Worm (Caenorhabditis elegans) whole organism, mixed stage, embryonic: ENCODE results near the gene C50E3.7.

ENCODE experiments used
- M03D4.4 ChIP-seq: sonication (generic microtip); optimal IDR thresholded peaks from 2 replicates; lab custom pipeline; 2017; ENCODE audit warnings: mild to moderate bottlenecking, missing genetic modification characterization, missing compliant biosample characterization
- bed-3 ChIP-seq: fragments of 200-800 bp; sonication (Bioruptor generic); optimal IDR thresholded peaks from 3 replicates; lab custom pipeline; 2018; ENCODE audit warnings: mild to moderate bottlenecking, missing genetic modification characterization, moderate library complexity, missing compliant biosample characterization
- blmp-1 ChIP-seq: fragments of 150-350 bp; optimal IDR thresholded peaks from 2 replicates; lab custom pipeline; 2014; ENCODE audit warnings: missing biosample characterization, missing genetic modification characterization
- ceh-39 ChIP-seq: fragments of 150-350 bp; optimal IDR thresholded peaks from 2 replicates; lab custom pipeline; 2014; ENCODE audit warnings: missing biosample characterization, missing genetic modification characterization
- ceh-43 ChIP-seq: fragments of 200-800 bp; sonication (Bioruptor generic); optimal IDR thresholded peaks from 2 replicates; lab custom pipeline; 2018; ENCODE audit warnings: mild to moderate bottlenecking, missing genetic modification characterization, moderate library complexity, missing compliant biosample characterization
- ceh-83 ChIP-seq: fragments of 200-800 bp; sonication (Bioruptor generic); optimal IDR thresholded peaks from 2 replicates; lab custom pipeline; 2018; ENCODE audit warnings: mild to moderate bottlenecking, missing genetic modification characterization, missing compliant biosample characterization
- ces-1 ChIP-seq: fragments of 150-350 bp; optimal IDR thresholded peaks from 2 replicates; lab custom pipeline; 2014; ENCODE audit warnings: missing biosample characterization, missing genetic modification reagents, missing genetic modification characterization
- cnd-1 ChIP-seq: fragments of 200-800 bp; sonication (Bioruptor generic); optimal IDR thresholded peaks from 2 replicates; lab custom pipeline; 2018; ENCODE audit warnings: mild to moderate bottlenecking, missing genetic modification characterization, missing compliant biosample characterization
- drap-1 ChIP-seq: fragments of 200-800 bp; sonication (Bioruptor generic); optimal IDR thresholded peaks from 3 replicates; lab custom pipeline; 2018; ENCODE audit warnings: mild to moderate bottlenecking, missing genetic modification characterization, missing compliant biosample characterization
- elt-1 ChIP-seq: sonication (generic microtip); optimal IDR thresholded peaks from 2 replicates; lab custom pipeline; 2017; ENCODE audit warnings: missing genetic modification characterization, mild to moderate bottlenecking, missing compliant biosample characterization, antibody characterized with exemption, moderate library complexity, borderline replicate concordance; ENCODE audit not compliant: insufficient read depth
- elt-3 ChIP-seq: fragments of 150-350 bp; optimal IDR thresholded peaks from 2 replicates; lab custom pipeline; 2014; ENCODE audit warnings: missing biosample characterization, missing genetic modification characterization
- flh-1 ChIP-seq: fragments of 200-800 bp; sonication (Bioruptor generic); optimal IDR thresholded peaks from 2 replicates; lab custom pipeline; 2018; ENCODE audit warnings: mild to moderate bottlenecking, missing genetic modification characterization, moderate library complexity, missing compliant biosample characterization
- ham-2 ChIP-seq: fragments of 200-800 bp; sonication (Bioruptor generic); optimal IDR thresholded peaks from 2 replicates; lab custom pipeline; 2018; ENCODE audit warnings: mild to moderate bottlenecking, missing genetic modification characterization, missing compliant biosample characterization
- hlh-1 ChIP-seq: fragments of 150-350 bp; optimal IDR thresholded peaks from 2 replicates; lab custom pipeline; 2014; ENCODE audit warnings: missing biosample characterization, missing genetic modification reagents, missing genetic modification characterization
- lin-13 ChIP-seq: fragments of 150-350 bp; optimal IDR thresholded peaks from 2 replicates; lab custom pipeline; 2014; ENCODE audit warnings: missing biosample characterization, missing genetic modification characterization
- lin-32 ChIP-seq: fragments of 200-800 bp; sonication (Bioruptor generic); optimal IDR thresholded peaks from 2 replicates; lab custom pipeline; 2018; ENCODE audit warnings: mild to moderate bottlenecking, missing genetic modification characterization, missing compliant biosample characterization
- lsy-2 ChIP-seq: fragments of 150-350 bp; optimal IDR thresholded peaks from 2 replicates; lab custom pipeline; 2014; ENCODE audit warnings: missing biosample characterization, missing genetic modification characterization
- mab-5 ChIP-seq: fragments of 150-350 bp; optimal IDR thresholded peaks from 2 replicates; lab custom pipeline; 2014; ENCODE audit warnings: missing biosample characterization, missing genetic modification characterization
- mep-1 ChIP-seq: fragments of 150-350 bp; optimal IDR thresholded peaks from 2 replicates; lab custom pipeline; 2017; ENCODE audit warnings: missing biosample characterization, missing genetic modification reagents, missing genetic modification characterization, inconsistent platforms
- mls-2 ChIP-seq: sonication (generic microtip); optimal IDR thresholded peaks from 2 replicates; lab custom pipeline; 2016; ENCODE audit warnings: mild to moderate bottlenecking, missing genetic modification characterization, moderate library complexity, missing compliant biosample characterization
- nhr-12 ChIP-seq: fragments of 150-350 bp; optimal IDR thresholded peaks from 2 replicates; lab custom pipeline; 2014; ENCODE audit warnings: missing biosample characterization, missing genetic modification characterization
- nhr-2 ChIP-seq: fragments of 150-350 bp; optimal IDR thresholded peaks from 2 replicates; lab custom pipeline; 2014; ENCODE audit warnings: missing biosample characterization, missing genetic modification characterization
- nhr-237 ChIP-seq: fragments of 150-350 bp; optimal IDR thresholded peaks from 2 replicates; lab custom pipeline; 2014; ENCODE audit warnings: missing biosample characterization, missing genetic modification characterization
- nhr-28 ChIP-seq: fragments of 150-350 bp; optimal IDR thresholded peaks from 2 replicates; lab custom pipeline; 2014; ENCODE audit warnings: missing biosample characterization, missing genetic modification characterization
- nhr-76 ChIP-seq: sonication (generic microtip); optimal IDR thresholded peaks from 2 replicates; lab custom pipeline; 2017; ENCODE audit warnings: missing biosample characterization, missing genetic modification characterization
- pha-4 ChIP-seq: fragments of 150-350 bp; optimal IDR thresholded peaks from 2 replicates; lab custom pipeline; 2018; ENCODE audit warnings: missing biosample characterization, missing genetic modification reagents, missing genetic modification characterization
- sem-2 ChIP-seq: fragments of 200-800 bp; sonication (Bioruptor generic); optimal IDR thresholded peaks from 2 replicates; lab custom pipeline; 2018; ENCODE audit warnings: mild to moderate bottlenecking, missing genetic modification characterization, missing compliant biosample characterization
- snpc-4 ChIP-seq: fragments of 150-350 bp; optimal IDR thresholded peaks from 2 replicates; lab custom pipeline; 2014; ENCODE audit warnings: missing biosample characterization, missing genetic modification characterization
- sptf-1 ChIP-seq: sonication (generic microtip); optimal IDR thresholded peaks from 2 replicates; lab custom pipeline; 2017; ENCODE audit warnings: mild to moderate bottlenecking, missing genetic modification characterization, moderate library complexity, missing compliant biosample characterization
- tbx-8 ChIP-seq: fragments of 200-800 bp; sonication (Bioruptor generic); optimal IDR thresholded peaks from 2 replicates; lab custom pipeline; 2018; ENCODE audit warnings: mild to moderate bottlenecking, missing genetic modification characterization, moderate library complexity, missing compliant biosample characterization
- unc-120 ChIP-seq: sonication (generic microtip); optimal IDR thresholded peaks from 2 replicates; lab custom pipeline; 2017; ENCODE audit warnings: missing genetic modification characterization, missing compliant biosample characterization; ENCODE audit not compliant: poor library complexity, severe bottlenecking
- unc-39 ChIP-seq: fragments of 150-350 bp; optimal IDR thresholded peaks from 2 replicates; lab custom pipeline; 2014; ENCODE audit warnings: missing biosample characterization, missing genetic modification characterization
- unc-62 ChIP-seq: fragments of 150-350 bp; optimal IDR thresholded peaks from 2 replicates; lab custom pipeline; 2014; ENCODE audit warnings: missing biosample characterization, missing genetic modification reagents, missing genetic modification characterization

The C50E3.7 gene

DNA sequence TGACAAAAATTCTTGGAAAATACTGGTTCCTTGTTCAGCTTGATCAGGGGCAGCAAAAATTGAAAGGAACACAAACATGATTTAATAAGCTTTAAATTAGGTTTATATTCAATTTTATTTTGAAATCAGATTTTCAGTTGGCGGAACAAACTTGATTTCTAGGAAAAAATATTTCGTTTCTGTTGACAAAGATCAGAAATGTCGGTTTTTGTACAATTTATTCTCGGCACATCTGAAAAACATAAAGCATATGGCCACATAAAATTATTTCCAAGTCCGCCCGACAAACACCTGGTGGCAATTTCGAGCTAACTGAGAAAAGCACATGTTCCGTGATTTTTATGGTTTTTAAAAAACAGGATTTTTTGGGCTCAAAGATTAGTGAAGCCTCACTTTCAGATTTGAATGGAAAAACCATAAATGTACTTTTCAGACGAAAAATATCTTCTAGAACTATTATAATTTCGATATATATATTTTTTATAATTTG is 44.3 kb downstream of the C50E3.7 start, which contains the start of gene ttr-10:
Gene ttr-10, minus strand, starts transcription at position 51 of the 490 bp plus-strand sequence.
- TF ChIP-seq tbx-8 (GFP tag; lab: Kevin White, UChicago) (no peak), nhr-237 (tag; lab: Kevin White, UChicago) (no peak), elt-1 (tag; lab: Kevin White, UChicago) (no peak), snpc-4 (tag; lab: Kevin White, UChicago) (no peak), mls-2 (tag; lab: Kevin White, UChicago) (no peak), elt-3 (tag; lab: Kevin White, UChicago) (no peak), lsy-2 (no peak), mab-5 (tag; lab: Kevin White, UChicago) (no peak)

DNA sequence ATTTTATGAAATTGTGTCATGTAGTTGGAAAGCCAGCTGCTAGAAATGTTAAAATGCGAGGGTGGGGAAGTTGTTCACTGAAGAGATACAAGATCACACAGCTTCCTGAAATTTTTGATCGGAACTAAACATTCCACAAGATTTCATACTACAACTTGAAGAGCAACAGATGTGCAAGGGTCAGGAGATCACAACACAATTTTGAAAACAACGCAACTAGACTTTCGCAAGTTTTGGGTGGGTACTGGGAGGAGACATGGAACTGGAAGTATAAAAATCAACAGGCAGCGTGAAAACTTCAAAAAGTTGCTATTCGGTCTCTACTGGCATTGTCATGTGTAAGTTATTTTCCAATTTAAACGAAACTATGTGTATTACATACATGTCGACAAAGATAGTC is 46.3 kb downstream of the C50E3.7 start, which contains the start of gene F19F10.3:
Gene F19F10.3, plus strand, starts transcription at position 301 of the 400 bp plus-strand sequence.
- TF ChIP-seq elt-1 (tag; lab: Kevin White, UChicago) = no peak
- no peak for TF ChIP-seq bed-3
- TF ChIP-seq drap-1 (GFP tag; lab: Kevin White, UChicago) = no peak
- TF ChIP-seq blmp-1 (tag; lab: Kevin White, UChicago) = no peak
- no peak for TF ChIP-seq nhr-76
- no peak for TF ChIP-seq mep-1 (tag; lab: Kevin White, UChicago)
- TF ChIP-seq hlh-1 (tag; lab: Kevin White, UChicago) = no peak
- no peak for TF ChIP-seq ceh-83 (GFP tag; lab: Kevin White, UChicago)
- no peak for TF ChIP-seq M03D4.4 (tag; lab: Kevin White, UChicago)
- TF ChIP-seq pha-4 = no peak
- TF ChIP-seq nhr-12 = no peak
- TF ChIP-seq nhr-28 = no peak
- no peak for TF ChIP-seq ceh-39
- TF ChIP-seq ham-2 = no peak
- no peak for TF ChIP-seq ceh-43 (GFP tag; lab: Kevin White, UChicago)
- TF ChIP-seq nhr-2 (tag; lab: Kevin White, UChicago) = no peak
- TF ChIP-seq ces-1 (GFP tag; lab: Kevin White, UChicago) = no peak

DNA sequence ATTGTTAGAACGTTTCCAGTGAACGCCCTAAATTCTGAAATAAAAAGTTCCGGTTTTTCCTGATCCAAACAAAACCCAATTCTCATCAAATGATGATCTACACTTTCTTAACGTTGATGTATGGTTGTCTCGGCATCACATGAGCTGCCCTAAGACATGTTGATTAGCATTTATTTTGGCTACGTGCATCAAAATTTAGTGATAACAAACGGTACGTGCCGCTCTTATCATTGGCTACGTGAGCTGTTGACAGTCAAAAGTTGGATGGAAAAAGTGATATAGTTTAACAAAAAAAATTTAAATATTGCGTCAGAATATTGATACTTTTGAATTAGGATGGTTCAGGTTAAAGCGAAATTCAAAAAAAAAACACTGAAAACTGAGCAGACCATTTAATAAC is 50.2 kb downstream of the C50E3.7 start:
- TF ChIP-seq elt-3 (tag; lab: Kevin White, UChicago) (no peak), ham-2 (no peak), nhr-237 (tag; lab: Kevin White, UChicago) (no peak), unc-39 (tag; lab: Kevin White, UChicago) (no peak), bed-3 (no peak), pha-4 (no peak), tbx-8 (GFP tag; lab: Kevin White, UChicago) (no peak), snpc-4 (tag; lab: Kevin White, UChicago) (no peak), ceh-43 (GFP tag; lab: Kevin White, UChicago) (no peak)

DNA sequence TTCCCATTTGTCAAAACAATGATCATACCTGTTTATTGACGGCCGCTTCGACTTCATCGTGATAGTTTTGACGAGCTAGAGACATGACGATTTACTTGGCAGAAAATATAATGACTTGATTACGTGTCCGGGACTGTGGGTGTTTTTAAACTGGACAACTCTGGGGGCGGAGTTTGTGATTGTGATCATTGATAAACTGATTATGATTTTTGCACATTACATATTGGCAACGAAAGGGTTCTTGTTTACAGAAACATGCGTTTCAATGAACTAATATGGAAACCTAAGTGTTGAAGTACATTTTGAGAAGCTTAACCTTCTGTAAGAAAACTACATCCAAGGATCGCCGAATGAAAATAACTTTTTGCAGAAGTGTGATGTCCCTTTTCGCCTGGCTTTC is 50.7 kb downstream of the C50E3.7 start, which contains the start of gene ftn-1:
Gene ftn-1, minus strand, starts transcription at position 101 of the 400 bp plus-strand sequence.
- no peak for TF ChIP-seq snpc-4 (tag; lab: Kevin White, UChicago)
- TF ChIP-seq tbx-8 (GFP tag; lab: Kevin White, UChicago) = no peak
- no peak for TF ChIP-seq elt-3 (tag; lab: Kevin White, UChicago)
- no peak for TF ChIP-seq bed-3
- no peak for TF ChIP-seq mep-1 (tag; lab: Kevin White, UChicago)
- TF ChIP-seq ceh-43 (GFP tag; lab: Kevin White, UChicago) = no peak
- no peak for TF ChIP-seq lin-13 (tag; lab: Kevin White, UChicago)
- no peak for TF ChIP-seq M03D4.4 (tag; lab: Kevin White, UChicago)
- TF ChIP-seq mab-5 (tag; lab: Kevin White, UChicago) = no peak
- no peak for TF ChIP-seq unc-62 (GFP tag; lab: Kevin White, UChicago)
- no peak for TF ChIP-seq unc-120 (tag; lab: Kevin White, UChicago)
- TF ChIP-seq cnd-1 (tag; lab: Kevin White, UChicago) = no peak
- TF ChIP-seq nhr-237 (tag; lab: Kevin White, UChicago) = no peak
- no peak for TF ChIP-seq blmp-1 (tag; lab: Kevin White, UChicago)
- TF ChIP-seq sptf-1 = no peak
- TF ChIP-seq hlh-1 (tag; lab: Kevin White, UChicago) = no peak
- TF ChIP-seq ces-1 (GFP tag; lab: Kevin White, UChicago) = no peak
- no peak for TF ChIP-seq elt-1 (tag; lab: Kevin White, UChicago)
- no peak for TF ChIP-seq drap-1 (GFP tag; lab: Kevin White, UChicago)

DNA sequence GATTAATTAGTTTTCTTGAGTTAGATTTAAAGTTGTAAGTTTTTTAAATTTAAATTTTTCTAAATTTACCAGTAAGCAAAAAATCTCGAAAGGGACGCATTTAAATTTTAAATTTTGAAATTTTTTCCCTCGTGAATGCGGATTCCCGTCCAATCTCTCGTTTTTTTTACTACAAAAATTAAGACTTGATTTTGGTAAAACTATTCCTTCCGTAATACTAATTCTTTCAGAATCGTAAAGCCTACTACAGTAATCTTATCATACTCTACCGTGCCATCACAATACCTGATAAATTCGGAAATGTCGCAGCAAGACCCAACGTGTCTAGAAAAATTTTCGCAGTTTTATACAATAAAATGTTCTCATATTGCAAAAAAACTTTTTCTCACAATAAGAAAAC is 53.0 kb downstream of the C50E3.7 start, which contains the start of the genes C54F6.19 and nhx-3:
Gene C54F6.19, plus strand, starts transcription at position 301 of the 400 bp plus-strand sequence.
Gene nhx-3, minus strand, starts transcription at position 337 of the 400 bp plus-strand sequence.
- TF ChIP-seq snpc-4 (tag; lab: Kevin White, UChicago) (no peak), ceh-43 (GFP tag; lab: Kevin White, UChicago) (no peak), tbx-8 (GFP tag; lab: Kevin White, UChicago) (no peak), cnd-1 (tag; lab: Kevin White, UChicago) (no peak), nhr-28 (no peak), lin-32 (no peak), sem-2 (GFP tag; lab: Kevin White, UChicago) (no peak), sptf-1 (no peak), nhr-12 (no peak), elt-3 (tag; lab: Kevin White, UChicago) (no peak), flh-1 (GFP tag; lab: Kevin White, UChicago) (no peak), ces-1 (GFP tag; lab: Kevin White, UChicago) (no peak), M03D4.4 (tag; lab: Kevin White, UChicago) (no peak), unc-120 (tag; lab: Kevin White, UChicago) (no peak), ham-2 (no peak), pha-4 (no peak), elt-1 (tag; lab: Kevin White, UChicago) (no peak), lin-13 (tag; lab: Kevin White, UChicago) (no peak)
